Worm (Caenorhabditis elegans) whole organism, midembryonic: ENCODE results near the gene F26F12.8.

Source experiments
- flt-1 ChIP-seq: fragments of 200-800 bp; sonication (Bioruptor generic); IDR thresholded peaks from 2 replicates; pipeline ENCODE4 v1.3.6; 2022; ENCODE audit warnings: missing genetic modification characterization, missing compliant biosample characterization
- klf-2 ChIP-seq: fragments of 200-800 bp; sonication (Bioruptor generic); conservative IDR thresholded peaks from 2 replicates; pipeline ENCODE4 v1.3.6; 2022; ENCODE audit warnings: missing genetic modification reagents, missing genetic modification characterization, missing compliant biosample characterization
- med-1 ChIP-seq: sonication (generic microtip); optimal IDR thresholded peaks from 2 replicates; lab custom pipeline; 2017; ENCODE audit warnings: missing genetic modification characterization, mild to moderate bottlenecking, missing compliant biosample characterization, antibody characterized with exemption, missing genetic modification reagents; ENCODE audit not compliant: insufficient read depth
- ztf-23 ChIP-seq: fragments of 200-800 bp; sonication (Bioruptor generic); IDR thresholded peaks from 2 replicates; pipeline ENCODE4 v1.3.6; 2022; ENCODE audit warnings: missing genetic modification reagents, missing genetic modification characterization, missing compliant biosample characterization
- ztf-29 ChIP-seq: fragments of 200-800 bp; sonication (Bioruptor generic); IDR thresholded peaks from 2 replicates; pipeline ENCODE4 v1.3.6; 2022; ENCODE audit warnings: missing genetic modification reagents, missing genetic modification characterization, missing compliant biosample characterization

DNA sequence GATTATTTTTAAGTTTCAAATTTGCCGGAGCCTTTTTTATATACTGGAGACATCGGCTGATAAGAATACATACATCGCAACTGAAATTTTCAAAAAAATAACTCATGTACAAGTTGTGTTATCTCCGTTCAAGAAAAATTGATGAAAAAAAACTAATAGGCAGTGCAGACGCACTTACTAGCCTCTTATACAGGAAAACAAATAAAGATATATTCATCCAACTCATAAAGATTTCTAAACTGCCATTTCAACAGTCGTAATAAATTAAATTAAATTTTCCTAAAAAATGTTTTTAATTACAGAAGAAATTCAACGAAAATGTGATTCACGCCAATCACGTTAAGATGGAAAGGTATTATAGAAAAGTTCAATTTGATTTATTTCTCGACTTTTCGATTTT, 39.5 kb upstream of the F26F12.8 start, which contains the start of gene C04E6.5:
- TF ChIP-seq flt-1 (GFP tag; lab: Robert Waterston, UW), result no peak
- no peak for TF ChIP-seq med-1
- TF ChIP-seq klf-2 (GFP tag; lab: Robert Waterston, UW), result no peak
- TF ChIP-seq ztf-29, result no peak
- no peak for TF ChIP-seq ztf-23 (GFP tag; lab: Robert Waterston, UW)
